Worm (Caenorhabditis elegans) whole organism, midembryonic: ENCODE measurements around the gene ttr-36.

Experiments used
- flt-1 ChIP-seq: fragments of 200-800 bp; sonication (Bioruptor generic); IDR thresholded peaks from 2 replicates; pipeline ENCODE4 v1.3.6; 2022; ENCODE audit warnings: missing genetic modification characterization, missing compliant biosample characterization
- klf-2 ChIP-seq: fragments of 200-800 bp; sonication (Bioruptor generic); conservative IDR thresholded peaks from 2 replicates; pipeline ENCODE4 v1.3.6; 2022; ENCODE audit warnings: missing genetic modification reagents, missing genetic modification characterization, missing compliant biosample characterization
- med-1 ChIP-seq: sonication (generic microtip); optimal IDR thresholded peaks from 2 replicates; lab custom pipeline; 2017; ENCODE audit warnings: missing genetic modification characterization, mild to moderate bottlenecking, missing compliant biosample characterization, antibody characterized with exemption, missing genetic modification reagents; ENCODE audit not compliant: insufficient read depth
- ref-1 ChIP-seq: fragments of 200-800 bp; sonication (Bioruptor generic); conservative IDR thresholded peaks from 2 replicates; pipeline ENCODE4 v1.3.6; 2022; ENCODE audit warnings: missing genetic modification reagents, missing genetic modification characterization, missing compliant biosample characterization

DNA sequence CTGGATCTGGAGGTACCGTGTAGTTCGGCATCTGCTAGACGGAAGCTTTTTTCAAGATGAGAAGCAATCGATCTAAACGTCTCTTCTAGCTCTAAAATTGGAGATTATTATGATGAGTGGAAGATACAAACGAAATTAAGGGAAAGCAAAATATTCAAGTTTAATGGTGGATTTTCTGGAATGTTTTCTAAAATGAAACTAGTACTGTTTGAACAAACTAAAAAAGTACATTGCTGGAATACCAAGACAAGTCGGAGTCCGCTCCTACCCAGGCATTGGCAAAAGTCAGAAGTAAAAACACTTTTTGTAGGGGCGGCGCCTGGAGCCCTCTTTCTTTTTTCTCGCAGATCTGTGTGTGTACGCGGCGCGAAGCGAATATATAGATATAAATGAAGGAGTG is 25.9 kb upstream of the ttr-36 start, which contains the start of gene gar-1:
- TF ChIP-seq ref-1 (no peak), klf-2 (no peak), flt-1 (GFP tag; lab: Robert Waterston, UW) (no peak), med-1 (GFP tag; lab: Kevin White, UChicago) (no peak)
